Worm (Caenorhabditis elegans) whole organism, L2 larva: ENCODE results near the gene rpl-3.

ENCODE experiments used
- C34F6.9 ChIP-seq: fragments of 150-350 bp; optimal IDR thresholded peaks from 2 replicates; lab custom pipeline; 2014; ENCODE audit warnings: missing biosample characterization, missing genetic modification characterization
- F13H6.1 ChIP-seq: sonication (generic microtip); optimal IDR thresholded peaks from 2 replicates; lab custom pipeline; 2016; ENCODE audit warnings: missing genetic modification characterization, missing compliant biosample characterization
- R02D3.7 ChIP-seq: fragments of 150-350 bp; optimal IDR thresholded peaks from 2 replicates; lab custom pipeline; 2014; ENCODE audit warnings: missing biosample characterization, missing genetic modification characterization
- Y55F3AM.14 ChIP-seq: fragments of 200-800 bp; sonication (Bioruptor generic); optimal IDR thresholded peaks from 2 replicates; lab custom pipeline; 2018; ENCODE audit warnings: mild to moderate bottlenecking, missing genetic modification characterization, missing compliant biosample characterization
- alr-1 ChIP-seq: fragments of 150-350 bp; optimal IDR thresholded peaks from 2 replicates; lab custom pipeline; 2014; ENCODE audit warnings: missing biosample characterization, missing genetic modification characterization
- aly-2 ChIP-seq: fragments of 150-350 bp; optimal IDR thresholded peaks from 2 replicates; lab custom pipeline; 2014; ENCODE audit warnings: missing biosample characterization, missing genetic modification characterization
- ama-1 ChIP-seq: fragments of 150-350 bp; optimal IDR thresholded peaks from 2 replicates; lab custom pipeline; 2018; ENCODE audit warnings: inconsistent platforms
- blmp-1 ChIP-seq: sonication (generic microtip); optimal IDR thresholded peaks from 2 replicates; lab custom pipeline; 2017; ENCODE audit warnings: missing genetic modification characterization, mild to moderate bottlenecking, missing compliant biosample characterization, antibody characterized with exemption, moderate library complexity; ENCODE audit not compliant: insufficient read depth
- ceh-16 ChIP-seq: fragments of 150-350 bp; optimal IDR thresholded peaks from 2 replicates; lab custom pipeline; 2014; ENCODE audit warnings: missing biosample characterization, missing genetic modification characterization
- ceh-82 ChIP-seq: fragments of 150-350 bp; optimal IDR thresholded peaks from 2 replicates; lab custom pipeline; 2014; ENCODE audit warnings: missing biosample characterization, missing genetic modification characterization
- crh-2 ChIP-seq: sonication (generic microtip); optimal IDR thresholded peaks from 2 replicates; lab custom pipeline; 2017; ENCODE audit warnings: missing biosample characterization, missing genetic modification characterization
- dmd-4 ChIP-seq: sonication (generic microtip); optimal IDR thresholded peaks from 2 replicates; lab custom pipeline; 2017; ENCODE audit warnings: missing biosample characterization, missing genetic modification characterization
- egl-27 ChIP-seq: sonication (generic microtip); optimal IDR thresholded peaks from 3 replicates; lab custom pipeline; 2017; ENCODE audit warnings: missing biosample characterization, missing genetic modification reagents, missing genetic modification characterization
- elt-3 ChIP-seq: sonication (generic microtip); optimal IDR thresholded peaks from 2 replicates; lab custom pipeline; 2017; ENCODE audit warnings: missing biosample characterization, missing genetic modification characterization
- fos-1 ChIP-seq: fragments of 150-350 bp; optimal IDR thresholded peaks from 2 replicates; lab custom pipeline; 2014; ENCODE audit warnings: missing biosample characterization, missing genetic modification characterization
- gmeb-1 ChIP-seq: fragments of 150-350 bp; optimal IDR thresholded peaks from 2 replicates; lab custom pipeline; 2014; ENCODE audit warnings: missing biosample characterization, missing genetic modification characterization
- lin-13 ChIP-seq: fragments of 150-350 bp; optimal IDR thresholded peaks from 2 replicates; lab custom pipeline; 2014; ENCODE audit warnings: missing biosample characterization, missing genetic modification reagents, missing genetic modification characterization
- lin-39 ChIP-seq: fragments of 150-350 bp; optimal IDR thresholded peaks from 2 replicates; lab custom pipeline; 2014; ENCODE audit warnings: missing biosample characterization, missing genetic modification reagents, missing genetic modification characterization
- lsy-2 ChIP-seq, 2 experiments: fragments of 150-350 bp in 1 of 2; sonication (generic microtip) in 1 of 2; optimal IDR thresholded peaks; 2 replicates each; lab custom pipeline; 2014 to 2017; ENCODE audit warnings: missing biosample characterization in 2 of 2, missing genetic modification characterization in 2 of 2
- mab-5 ChIP-seq: fragments of 150-350 bp; optimal IDR thresholded peaks from 2 replicates; lab custom pipeline; 2014; ENCODE audit warnings: missing biosample characterization, missing genetic modification characterization
- mbf-1 ChIP-seq: sonication (generic microtip); optimal IDR thresholded peaks from 2 replicates; lab custom pipeline; 2017; ENCODE audit warnings: missing biosample characterization, missing genetic modification characterization
- mdl-1 ChIP-seq, 2 experiments: fragments of 150-350 bp in 1 of 2; sonication (generic microtip) in 1 of 2; optimal IDR thresholded peaks; 2 replicates each; lab custom pipeline; 2017; ENCODE audit warnings: missing biosample characterization in 2 of 2, missing genetic modification characterization in 2 of 2
- nhr-10 ChIP-seq: sonication (generic microtip); optimal IDR thresholded peaks from 2 replicates; lab custom pipeline; 2017; ENCODE audit warnings: missing biosample characterization, missing genetic modification characterization
- nhr-12 ChIP-seq: fragments of 150-350 bp; optimal IDR thresholded peaks from 2 replicates; lab custom pipeline; 2014; ENCODE audit warnings: missing biosample characterization, missing genetic modification characterization
- nhr-129 ChIP-seq: fragments of 150-350 bp; optimal IDR thresholded peaks from 2 replicates; lab custom pipeline; 2014; ENCODE audit warnings: missing biosample characterization, missing genetic modification characterization
- nhr-237 ChIP-seq: fragments of 150-350 bp; optimal IDR thresholded peaks from 2 replicates; lab custom pipeline; 2014; ENCODE audit warnings: missing biosample characterization, missing genetic modification characterization
- nhr-6 ChIP-seq: fragments of 150-350 bp; optimal IDR thresholded peaks from 2 replicates; lab custom pipeline; 2014; ENCODE audit warnings: missing biosample characterization, missing genetic modification characterization
- nhr-77 ChIP-seq: fragments of 150-350 bp; optimal IDR thresholded peaks from 2 replicates; lab custom pipeline; 2014; ENCODE audit warnings: missing biosample characterization, missing genetic modification characterization
- peb-1 ChIP-seq: fragments of 150-350 bp; optimal IDR thresholded peaks from 2 replicates; lab custom pipeline; 2014; ENCODE audit warnings: missing biosample characterization, missing genetic modification characterization
- sem-4 ChIP-seq: fragments of 150-350 bp; optimal IDR thresholded peaks from 2 replicates; lab custom pipeline; 2014; ENCODE audit warnings: missing biosample characterization, missing genetic modification reagents, missing genetic modification characterization
- skn-1 ChIP-seq: sonication (generic microtip); optimal IDR thresholded peaks from 2 replicates; lab custom pipeline; 2017; ENCODE audit warnings: missing biosample characterization, missing genetic modification characterization
- sma-9 ChIP-seq, 2 experiments: fragments of 150-350 bp in 1 of 2; sonication (generic microtip) in 1 of 2; optimal IDR thresholded peaks; 2 replicates each; lab custom pipeline; 2014 to 2016; ENCODE audit warnings: missing genetic modification characterization in 2 of 2, mild to moderate bottlenecking in 1 of 2, missing biosample characterization in 1 of 2, missing compliant biosample characterization in 1 of 2, missing genetic modification reagents in 1 of 2, moderate library complexity in 1 of 2
- unc-39 ChIP-seq: fragments of 150-350 bp; optimal IDR thresholded peaks from 2 replicates; lab custom pipeline; 2014; ENCODE audit warnings: missing biosample characterization, missing genetic modification characterization
- unc-55 ChIP-seq: fragments of 150-350 bp; sonication (generic microtip); optimal IDR thresholded peaks from 3 replicates; lab custom pipeline; 2014; ENCODE audit warnings: missing biosample characterization, missing genetic modification reagents, missing genetic modification characterization
- unc-62 ChIP-seq: fragments of 150-350 bp; optimal IDR thresholded peaks from 2 replicates; lab custom pipeline; 2014; ENCODE audit warnings: missing biosample characterization, missing genetic modification reagents, missing genetic modification characterization
- ztf-1 ChIP-seq: fragments of 200-800 bp; sonication (Bioruptor generic); conservative IDR thresholded peaks from 2 replicates; pipeline ENCODE4 v1.3.6; 2022; ENCODE audit warnings: missing genetic modification characterization, missing compliant biosample characterization
- ztf-11 ChIP-seq: sonication (generic microtip); optimal IDR thresholded peaks from 2 replicates; lab custom pipeline; 2017; ENCODE audit warnings: missing biosample characterization, missing genetic modification characterization
- ztf-4 ChIP-seq: fragments of 150-350 bp; optimal IDR thresholded peaks from 2 replicates; lab custom pipeline; 2014; ENCODE audit warnings: missing biosample characterization, missing genetic modification characterization

Gene rpl-3

DNA sequence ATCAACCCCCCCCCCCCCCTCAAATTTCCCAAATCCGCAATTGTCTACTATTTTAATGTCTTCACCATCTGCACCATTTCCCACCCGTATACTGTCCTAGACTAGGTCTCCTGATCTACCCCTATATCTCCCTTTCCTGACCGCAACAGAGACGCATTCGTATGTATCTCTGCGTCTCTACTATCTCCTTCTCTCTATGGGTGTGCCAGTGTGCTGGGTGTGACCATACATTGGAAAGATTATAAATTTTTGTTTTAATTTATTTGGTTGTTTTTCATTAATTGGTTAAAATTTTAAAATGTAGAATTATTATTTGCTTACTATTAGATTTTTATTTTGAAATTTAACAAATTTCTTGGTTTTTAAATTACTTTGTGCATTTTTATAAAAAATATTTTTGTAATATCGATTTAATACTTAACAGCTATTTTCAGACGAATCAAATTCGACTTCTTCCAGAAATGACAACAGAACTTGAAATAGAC, 45.6 kb upstream of the rpl-3 start, which contains the start of gene amx-1:
Gene amx-1, plus strand, starts transcription at position 435 of the 485 bp plus-strand sequence.
- TF ChIP-seq lsy-2 (tag; optimal IDR thresholded peaks at IDR 0.05; lab: Kevin White, UChicago) (peak in 1 of 2 experiments; percentile 15), mdl-1 (tag; optimal IDR thresholded peaks at IDR 0.05; lab: Kevin White, UChicago) (no peak)
- TF ChIP-seq, all 48 proteins: peak for 1

DNA sequence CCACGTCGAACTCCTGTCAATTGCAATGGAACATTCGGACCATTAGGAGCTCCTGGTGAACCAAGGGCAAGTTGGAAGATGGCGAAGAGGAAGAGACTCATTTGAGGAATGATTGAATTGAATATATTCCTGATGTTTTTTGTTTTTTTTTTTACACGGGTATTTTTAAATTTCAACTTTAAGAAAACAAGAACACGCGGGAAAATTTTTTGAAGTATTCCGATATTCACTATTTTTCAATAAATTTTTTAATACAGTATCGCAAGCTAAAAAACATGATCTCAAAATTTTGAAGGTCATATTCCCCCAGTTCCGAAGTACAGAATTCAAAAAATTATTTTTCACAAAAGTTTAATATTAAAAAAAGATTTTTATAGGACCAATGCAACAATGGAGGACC, 38.5 kb upstream of the rpl-3 start, which contains the start of gene cnnm-5:
Gene cnnm-5, minus strand, starts transcription at position 101 of the 400 bp plus-strand sequence.
- TF ChIP-seq ceh-82 (tag; lab: Kevin White, UChicago) (no peak), mdl-1 (tag; optimal IDR thresholded peaks at IDR 0.05; lab: Kevin White, UChicago) (no peak), gmeb-1 (tag; lab: Kevin White, UChicago) (no peak), elt-3 (tag; lab: Kevin White, UChicago) (no peak), ztf-4 (no peak), nhr-6 (no peak), unc-62 (GFP tag; lab: Kevin White, UChicago) (no peak), lsy-2 (tag; optimal IDR thresholded peaks at IDR 0.05; lab: Kevin White, UChicago) (no peak), nhr-77 (tag; lab: Kevin White, UChicago) (no peak), skn-1 (tag; lab: Kevin White, UChicago) (no peak), sem-4 (no peak), blmp-1 (tag; lab: Kevin White, UChicago) (no peak), C34F6.9 (tag; lab: Kevin White, UChicago) (no peak), nhr-12 (tag; lab: Kevin White, UChicago) (no peak)

DNA sequence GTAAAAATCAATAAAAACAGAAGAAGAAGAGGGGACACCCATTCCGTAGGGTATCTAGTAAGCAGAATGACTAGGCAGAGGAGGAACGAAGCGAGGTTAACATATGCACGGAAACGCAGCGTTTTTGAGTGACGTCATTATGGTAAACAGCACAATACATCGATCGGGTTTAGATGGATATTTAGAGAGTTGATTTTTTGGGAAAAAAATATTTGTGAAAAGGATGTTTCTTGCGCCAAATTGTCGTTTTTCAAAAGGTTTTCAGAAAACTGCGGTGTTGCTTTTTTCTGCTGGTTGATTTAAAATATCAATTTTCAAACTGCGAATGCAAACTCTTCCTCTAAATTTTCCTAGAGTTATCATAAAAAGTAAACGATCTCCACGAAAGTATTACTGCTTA, 36.3 kb upstream of the rpl-3 start, which contains the start of gene C36A4.10:
Gene C36A4.10, minus strand, starts transcription at position 101 of the 400 bp plus-strand sequence.
- TF ChIP-seq fos-1 (peak; percentile 1), lin-39 (tag; lab: Kevin White, UChicago) (no peak), unc-55 (GFP tag; lab: Kevin White, UChicago) (peak; percentile 6)

DNA sequence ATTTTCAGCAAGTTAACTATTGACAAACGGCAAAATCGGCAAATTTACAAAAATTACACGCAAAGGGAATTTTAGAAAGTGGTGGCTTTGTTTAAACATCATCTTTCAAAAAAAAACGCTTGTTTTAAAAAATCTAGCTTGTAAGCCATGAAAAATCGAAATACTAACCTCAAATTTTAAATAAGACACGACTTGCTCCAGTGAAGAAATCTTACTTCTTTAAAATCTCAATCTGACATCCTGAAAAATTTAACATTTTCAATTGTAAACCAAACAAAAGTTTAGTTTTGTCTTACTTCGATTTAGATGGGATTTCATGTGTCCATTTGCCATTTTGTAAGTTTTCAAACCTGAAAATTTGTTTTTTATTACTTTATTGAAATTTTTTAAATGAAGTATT, 35.9 kb upstream of the rpl-3 start:
- TF ChIP-seq nhr-129 (tag; lab: Kevin White, UChicago) (no peak), nhr-237 (no peak), Y55F3AM.14 (no peak), ztf-1 (GFP tag; lab: Robert Waterston, UW) (no peak), egl-27 (no peak), nhr-10 (tag; lab: Kevin White, UChicago) (no peak), sem-4 (no peak), elt-3 (tag; lab: Kevin White, UChicago) (no peak), ztf-11 (no peak), alr-1 (no peak), ceh-16 (tag; lab: Kevin White, UChicago) (no peak), lsy-2 (tag; optimal IDR thresholded peaks at IDR 0.05; lab: Kevin White, UChicago) (no peak), unc-62 (GFP tag; lab: Kevin White, UChicago) (no peak), aly-2 (tag; lab: Kevin White, UChicago) (no peak)

DNA sequence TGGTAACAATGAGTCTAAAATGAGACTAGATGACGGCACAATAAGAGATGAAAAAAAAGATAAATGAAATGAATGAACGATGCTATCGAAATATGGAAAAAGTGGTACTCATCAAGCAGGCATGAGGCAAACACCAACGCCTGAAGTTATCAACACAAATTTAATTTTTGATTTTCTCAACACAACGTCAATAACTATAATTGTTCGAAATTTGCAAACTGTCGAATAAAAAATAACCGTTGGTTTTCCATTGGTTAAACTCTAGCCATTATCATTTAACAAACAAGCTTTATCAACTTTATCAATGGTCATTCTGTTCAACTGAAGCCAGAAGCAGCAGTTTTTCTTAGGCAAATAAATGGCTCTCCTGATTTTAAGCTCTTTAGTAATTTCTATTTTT, 35.4 kb upstream of the rpl-3 start, which contains the start of gene cyp-25A1:
Gene cyp-25A1, plus strand, starts transcription at position 301 of the 400 bp plus-strand sequence.
- no peak for TF ChIP-seq ceh-16 (tag; lab: Kevin White, UChicago)
- TF ChIP-seq lin-13, result no peak
- no peak for TF ChIP-seq R02D3.7 (tag; lab: Kevin White, UChicago)
- no peak for TF ChIP-seq F13H6.1
- no peak for TF ChIP-seq crh-2 (tag; lab: Kevin White, UChicago)
- TF ChIP-seq peb-1 (tag; lab: Kevin White, UChicago), result no peak
- no peak for TF ChIP-seq mbf-1 (tag; lab: Kevin White, UChicago)
- TF ChIP-seq nhr-12 (tag; lab: Kevin White, UChicago), result no peak
- TF ChIP-seq sma-9 (GFP tag; optimal IDR thresholded peaks at IDR 0.05; lab: Kevin White, UChicago), result no peak
- no peak for TF ChIP-seq sma-9 (tag; optimal IDR thresholded peaks at IDR 0.05; lab: Kevin White, UChicago)
- TF ChIP-seq unc-39, result no peak
- TF ChIP-seq dmd-4 (tag; lab: Kevin White, UChicago), result no peak
- TF ChIP-seq C34F6.9 (tag; lab: Kevin White, UChicago), result no peak
- no peak for TF ChIP-seq mab-5
- TF ChIP-seq ama-1 (lab: Kevin White, UChicago), result no peak
- no peak for TF ChIP-seq nhr-10 (tag; lab: Kevin White, UChicago)
